Fruit fly (Drosophila melanogaster): ENCODE data around the gene CG31183.

The CG31183 gene

dm6 chr3R:15825521-15825920, 50.2 kb downstream of the CG31183 start, which contains the start of gene CG4576:
Gene CG4576 (plus strand): TSS chr3R:15825747.
- TF ChIP-seq dsf (GFP tag; optimal IDR thresholded peaks at IDR 0.05; ENCODE audit: borderline replicate concordance) (no peak), lola (GFP tag; optimal IDR thresholded peaks at IDR 0.05) (no peak), dmrt93B (GFP tag; optimal IDR thresholded peaks at IDR 0.05) (no peak), usp (GFP tag; optimal IDR thresholded peaks at IDR 0.05) (no peak), dl (GFP tag; optimal IDR thresholded peaks at IDR 0.05; ENCODE audit: insufficient read depth in 1 of 2, partially characterized antibody in 2 of 2) (no peak)

dm6 chr3R:15816276-15816675, 59.5 kb downstream of the CG31183 start:
- TF ChIP-seq psq (GFP tag; optimal IDR thresholded peaks at IDR 0.05) (no peak), h (GFP tag; optimal IDR thresholded peaks at IDR 0.05) (peak; percentile 48), Jra (GFP tag; optimal IDR thresholded peaks at IDR 0.05) (no peak), Dfd (GFP tag; optimal IDR thresholded peaks at IDR 0.05) (no peak), Hr83 (GFP tag; optimal IDR thresholded peaks at IDR 0.05; ENCODE audit: poor library complexity, severe bottlenecking) (no peak), fru (GFP tag; optimal IDR thresholded peaks at IDR 0.05) (peak; percentile 21), foxo (GFP tag; optimal IDR thresholded peaks at IDR 0.05) (peak in 1 of 2 experiments; percentile 43), Hnf4 (GFP tag; optimal IDR thresholded peaks at IDR 0.05) (peak; percentile 7), ey (GFP tag; optimal IDR thresholded peaks at IDR 0.05) (peak; percentile 7), CrebA (GFP tag; optimal IDR thresholded peaks at IDR 0.05; ENCODE audit: borderline replicate concordance) (no peak)

- TF ChIP-seq pan (optimal IDR thresholded peaks at IDR 0.05) (no peak), Dfd (GFP tag; optimal IDR thresholded peaks at IDR 0.05) (peak; percentile 60)
Measured at dm6 chr3R:15814150-15814549, 61.6 kb downstream of the CG31183 start.

- TF ChIP-seq CG32264 (GFP tag; optimal IDR thresholded peaks at IDR 0.05) (no peak), sv (GFP tag; optimal IDR thresholded peaks at IDR 0.05) (no peak), Mio (GFP tag; optimal IDR thresholded peaks at IDR 0.05) (no peak), Dfd (GFP tag; optimal IDR thresholded peaks at IDR 0.05) (no peak)
Measured at dm6 chr3R:15810369-15810768, 65.4 kb downstream of the CG31183 start.

- TF ChIP-seq psq (GFP tag; optimal IDR thresholded peaks at IDR 0.05) (peak; percentile 72), Hr83 (GFP tag; optimal IDR thresholded peaks at IDR 0.05; ENCODE audit: poor library complexity, severe bottlenecking) (no peak), CrebA (GFP tag; optimal IDR thresholded peaks at IDR 0.05; ENCODE audit: borderline replicate concordance) (no peak), GATAd (GFP tag; optimal IDR thresholded peaks at IDR 0.05) (no peak), fru (GFP tag; optimal IDR thresholded peaks at IDR 0.05) (peak; percentile 86)
Measured at dm6 chr3R:15807877-15808381, 67.8 kb downstream of the CG31183 start.

All from whole organism, wandering third instar larva.